Fruit fly (Drosophila melanogaster) S2 (cell line): Measurements from ENCODE around the gene lectin-37Db.
A peak's percentile ranks its signal among the peaks of the same experiment; 100 is the strongest.

ENCODE experiments used
- CG8478 ChIP-seq: fragments of >200 bp; optimal IDR thresholded peaks from 2 replicates; lab custom pipeline; 2018
- CTCF ChIP-seq, 2 experiments: fragments of >200 bp; optimal IDR thresholded peaks; 2 replicates each; lab custom pipeline; 2018

The lectin-37Db gene

dm6 chr2L:19418872-19419271 lies at the start of gene lectin-37Db:
TSS of gene lectin-37Db (plus strand) at chr2L:19419075.
- TF ChIP-seq CTCF (optimal IDR thresholded peaks at IDR 0.05; lab: Kevin White, UChicago) (no peak), CG8478 (lab: Kevin White, UChicago) (no peak)

- no peak for TF ChIP-seq CTCF (optimal IDR thresholded peaks at IDR 0.05; lab: Kevin White, UChicago)
- TF ChIP-seq CG8478 (lab: Kevin White, UChicago): no peak
Observed at dm6 chr2L:19370046-19370445, 48.8 kb upstream of the lectin-37Db start, which contains the start of gene CG17349. TSS of gene CG17349 (plus strand) at chr2L:19370445.

dm6 chr2L:19373809-19374208 lies 45.1 kb upstream of the lectin-37Db start:
- TF ChIP-seq CTCF (optimal IDR thresholded peaks at IDR 0.05; lab: Kevin White, UChicago): no peak
- TF ChIP-seq CG8478 (lab: Kevin White, UChicago): no peak

dm6 chr2L:19376145-19376544 lies 42.7 kb upstream of the lectin-37Db start:
- TF ChIP-seq CTCF (optimal IDR thresholded peaks at IDR 0.05; lab: Kevin White, UChicago) (no peak), CG8478 (lab: Kevin White, UChicago) (no peak)

- no peak for TF ChIP-seq CTCF (optimal IDR thresholded peaks at IDR 0.05; lab: Kevin White, UChicago)
- no peak for TF ChIP-seq CG8478 (lab: Kevin White, UChicago)
Observed at dm6 chr2L:19377129-19378083, 41.5 kb upstream of the lectin-37Db start.

dm6 chr2L:19378620-19379019 lies 40.3 kb upstream of the lectin-37Db start:
- TF ChIP-seq CG8478 (lab: Kevin White, UChicago) (no peak), CTCF (optimal IDR thresholded peaks at IDR 0.05; lab: Kevin White, UChicago) (peak; percentile 6 to 45)

dm6 chr2L:19380630-19381029 lies 38.2 kb upstream of the lectin-37Db start, which contains the start of gene CG17350:
TSS of gene CG17350 (plus strand) at chr2L:19380930.
- TF ChIP-seq CG8478 (lab: Kevin White, UChicago) (no peak), CTCF (optimal IDR thresholded peaks at IDR 0.05; lab: Kevin White, UChicago) (no peak)

- no peak for TF ChIP-seq CG8478 (lab: Kevin White, UChicago)
- peak; percentile 59 to 67 for TF ChIP-seq CTCF (optimal IDR thresholded peaks at IDR 0.05; lab: Kevin White, UChicago)
Observed at dm6 chr2L:19382353-19382752, 36.5 kb upstream of the lectin-37Db start.

dm6 chr2L:19386106-19386715 lies 32.7 kb upstream of the lectin-37Db start, which contains the start of gene fon:
TSS of gene fon (minus strand) at chr2L:19386205.
- TF ChIP-seq CTCF (optimal IDR thresholded peaks at IDR 0.05; lab: Kevin White, UChicago): no peak
- no peak for TF ChIP-seq CG8478 (lab: Kevin White, UChicago)

dm6 chr2L:19388966-19389365 lies 29.9 kb upstream of the lectin-37Db start:
- TF ChIP-seq CTCF (optimal IDR thresholded peaks at IDR 0.05; lab: Kevin White, UChicago) (no peak), CG8478 (lab: Kevin White, UChicago) (no peak)

- TF ChIP-seq CTCF (optimal IDR thresholded peaks at IDR 0.05; lab: Kevin White, UChicago): no peak
- no peak for TF ChIP-seq CG8478 (lab: Kevin White, UChicago)
Observed at dm6 chr2L:19389749-19390148, 29.1 kb upstream of the lectin-37Db start, which contains the start of gene CG17549. TSS of gene CG17549 (minus strand) at chr2L:19390075.

dm6 chr2L:19393703-19394210 lies 25.1 kb upstream of the lectin-37Db start, which contains the start of gene CG31798:
TSS of gene CG31798 (plus strand) at chr2L:19394160.
- TF ChIP-seq CTCF (optimal IDR thresholded peaks at IDR 0.05; lab: Kevin White, UChicago) (peak; percentile 54 to 75), CG8478 (lab: Kevin White, UChicago) (no peak)

dm6 chr2L:19397617-19398316 lies 21.1 kb upstream of the lectin-37Db start:
- TF ChIP-seq CG8478 (lab: Kevin White, UChicago): no peak
- TF ChIP-seq CTCF (optimal IDR thresholded peaks at IDR 0.05; lab: Kevin White, UChicago): no peak
